Worm (Caenorhabditis elegans): Measurements from ENCODE around the gene nhr-21.

- TF ChIP-seq ceh-24 (tag; optimal IDR thresholded peaks at IDR 0.05): no peak
- no peak for TF ChIP-seq pha-4 (tag; optimal IDR thresholded peaks at IDR 0.05)
- no peak for TF ChIP-seq lin-11 (tag; optimal IDR thresholded peaks at IDR 0.05)
- TF ChIP-seq nhr-11 (tag; optimal IDR thresholded peaks at IDR 0.05): no peak
- no peak for TF ChIP-seq ceh-31 (tag; optimal IDR thresholded peaks at IDR 0.05)
- TF ChIP-seq rnt-1 (tag; optimal IDR thresholded peaks at IDR 0.05): no peak
Measured at ce11 chrII:7396081-7396480, 57.1 kb downstream of the nhr-21 start.

All from whole organism, late embryonic.